Worm (Caenorhabditis elegans) whole organism, young adult: ENCODE measurements around the gene cin-4.

ENCODE experiments used
- ama-1 ChIP-seq, 3 experiments: fragments of 150-350 bp in 1 of 3; sonication (generic microtip) in 2 of 3; optimal IDR thresholded peaks; 2 replicates each; lab custom pipeline; 2014 to 2018; ENCODE audit warnings: missing biosample characterization in 2 of 3, missing genetic modification characterization in 2 of 3, missing genetic modification reagents in 2 of 3
- attf-5 ChIP-seq: fragments of 200-800 bp; sonication (Bioruptor generic); optimal IDR thresholded peaks from 2 replicates; lab custom pipeline; 2018; ENCODE audit warnings: mild to moderate bottlenecking, missing genetic modification characterization, missing compliant biosample characterization
- nhr-120 ChIP-seq: fragments of 200-800 bp; sonication (Bioruptor generic); IDR thresholded peaks from 2 replicates; pipeline ENCODE4 v1.3.6; 2022; ENCODE audit warnings: missing genetic modification characterization, missing compliant biosample characterization

- TF ChIP-seq ama-1 (optimal IDR thresholded peaks at IDR 0.05; lab: Kevin White, UChicago) (no peak), ama-1 (GFP tag; optimal IDR thresholded peaks at IDR 0.05; lab: Kevin White, UChicago) (no peak), nhr-120 (GFP tag; lab: Robert Waterston, UW) (no peak), attf-5 (GFP tag; lab: Kevin White, UChicago) (no peak)
These were observed 23.6 kb downstream of the cin-4 start, which contains the start of gene acs-6 for ce11 chrII:7061730-7062129.
